Worm (Caenorhabditis elegans): Measurements from ENCODE around the gene srd-31.

srd-31 gene

ce11 chrV:7667940-7668339 is 33.4 kb upstream of the srd-31 start, which contains the start of gene C12D5.5:
TSS of gene C12D5.5 (plus strand) at chrV:7668240.
- no peak for TF ChIP-seq nhr-28 (tag; optimal IDR thresholded peaks at IDR 0.05)
- TF ChIP-seq nhr-76 (tag; optimal IDR thresholded peaks at IDR 0.05), result no peak
- no peak for TF ChIP-seq tbx-8 (GFP tag; optimal IDR thresholded peaks at IDR 0.05)
- no peak for TF ChIP-seq M03D4.4 (tag; optimal IDR thresholded peaks at IDR 0.05)
- TF ChIP-seq ceh-43 (GFP tag; optimal IDR thresholded peaks at IDR 0.05), result no peak
- TF ChIP-seq flh-1 (GFP tag; optimal IDR thresholded peaks at IDR 0.05), result no peak
- no peak for TF ChIP-seq elt-1 (tag; optimal IDR thresholded peaks at IDR 0.05; ENCODE audit: borderline replicate concordance, insufficient read depth)
- TF ChIP-seq blmp-1 (tag; optimal IDR thresholded peaks at IDR 0.05), result no peak
- no peak for TF ChIP-seq lin-32 (GFP tag; optimal IDR thresholded peaks at IDR 0.05)
- no peak for TF ChIP-seq mep-1 (tag; optimal IDR thresholded peaks at IDR 0.05)
- TF ChIP-seq nhr-2 (tag; optimal IDR thresholded peaks at IDR 0.05), result no peak
- TF ChIP-seq ztf-11 (tag; optimal IDR thresholded peaks at IDR 0.05), result no peak
- no peak for TF ChIP-seq ceh-39 (tag; optimal IDR thresholded peaks at IDR 0.05)
- TF ChIP-seq ham-2 (GFP tag; optimal IDR thresholded peaks at IDR 0.05), result no peak
- no peak for TF ChIP-seq sptf-1 (tag; optimal IDR thresholded peaks at IDR 0.05)
- TF ChIP-seq unc-62 (GFP tag; optimal IDR thresholded peaks at IDR 0.05), result no peak
- TF ChIP-seq elt-3 (tag; optimal IDR thresholded peaks at IDR 0.05), result no peak

- TF ChIP-seq nhr-2 (tag; optimal IDR thresholded peaks at IDR 0.05), result no peak
- TF ChIP-seq sptf-1 (tag; optimal IDR thresholded peaks at IDR 0.05), result no peak
- TF ChIP-seq ztf-11 (tag; optimal IDR thresholded peaks at IDR 0.05), result no peak
- TF ChIP-seq ces-1 (GFP tag; optimal IDR thresholded peaks at IDR 0.05), result no peak
- TF ChIP-seq tbx-8 (GFP tag; optimal IDR thresholded peaks at IDR 0.05), result no peak
- TF ChIP-seq hlh-1 (tag; optimal IDR thresholded peaks at IDR 0.05), result no peak
- no peak for TF ChIP-seq lin-32 (GFP tag; optimal IDR thresholded peaks at IDR 0.05)
- TF ChIP-seq mls-2 (tag; optimal IDR thresholded peaks at IDR 0.05), result no peak
- TF ChIP-seq nhr-76 (tag; optimal IDR thresholded peaks at IDR 0.05), result no peak
These were observed 19.0 kb upstream of the srd-31 start, which contains the start of gene srh-200 for ce11 chrV:7653567-7653966. TSS of gene srh-200 (minus strand) at chrV:7653667.

ce11 chrV:7651757-7652156 is 17.2 kb upstream of the srd-31 start, which contains the start of gene srh-234:
TSS of gene srh-234 (minus strand) at chrV:7651857.
- TF ChIP-seq ceh-83 (GFP tag; optimal IDR thresholded peaks at IDR 0.05) (no peak), ham-2 (GFP tag; optimal IDR thresholded peaks at IDR 0.05) (no peak), snpc-4 (tag; optimal IDR thresholded peaks at IDR 0.05) (no peak), nhr-2 (tag; optimal IDR thresholded peaks at IDR 0.05) (no peak), elt-1 (tag; optimal IDR thresholded peaks at IDR 0.05; ENCODE audit: borderline replicate concordance, insufficient read depth) (no peak), drap-1 (GFP tag; optimal IDR thresholded peaks at IDR 0.05) (no peak), unc-120 (tag; optimal IDR thresholded peaks at IDR 0.05; ENCODE audit: poor library complexity, severe bottlenecking) (no peak)

- TF ChIP-seq lin-32 (GFP tag; optimal IDR thresholded peaks at IDR 0.05), result no peak
- no peak for TF ChIP-seq drap-1 (GFP tag; optimal IDR thresholded peaks at IDR 0.05)
- no peak for TF ChIP-seq M03D4.4 (tag; optimal IDR thresholded peaks at IDR 0.05)
- TF ChIP-seq nhr-12 (tag; optimal IDR thresholded peaks at IDR 0.05), result no peak
These were observed 15.4 kb upstream of the srd-31 start for ce11 chrV:7649963-7650362.

DNA sequence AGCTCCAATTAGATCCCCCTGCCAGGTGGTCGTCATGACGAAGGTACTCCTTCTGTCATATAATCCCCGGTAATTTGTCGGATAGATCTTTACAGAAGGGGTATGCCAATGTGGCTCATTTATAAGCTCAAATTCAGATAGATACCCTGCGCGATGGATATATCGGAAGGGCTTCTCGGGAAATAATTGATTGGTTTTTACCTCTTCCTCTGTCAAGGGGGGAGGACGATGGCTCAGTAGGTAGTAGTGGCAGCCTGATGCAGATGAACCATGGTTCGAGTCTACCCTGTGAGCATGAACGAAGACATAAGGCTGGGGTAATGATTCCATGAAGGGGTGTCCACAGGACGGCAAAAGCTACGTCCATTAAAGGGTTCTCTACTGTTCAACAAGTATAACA is 12.6 kb upstream of the srd-31 start:
- TF ChIP-seq blmp-1 (tag; optimal IDR thresholded peaks at IDR 0.05) (no peak), ceh-39 (tag; optimal IDR thresholded peaks at IDR 0.05) (no peak), nhr-237 (tag; optimal IDR thresholded peaks at IDR 0.05) (no peak), mep-1 (tag; optimal IDR thresholded peaks at IDR 0.05) (no peak), nhr-76 (tag; optimal IDR thresholded peaks at IDR 0.05) (no peak), unc-120 (tag; optimal IDR thresholded peaks at IDR 0.05; ENCODE audit: poor library complexity, severe bottlenecking) (no peak), hlh-1 (tag; optimal IDR thresholded peaks at IDR 0.05) (no peak), lsy-2 (tag; optimal IDR thresholded peaks at IDR 0.05) (no peak), nhr-2 (tag; optimal IDR thresholded peaks at IDR 0.05) (no peak), M03D4.4 (tag; optimal IDR thresholded peaks at IDR 0.05) (no peak), cnd-1 (tag; optimal IDR thresholded peaks at IDR 0.05) (no peak)

DNA sequence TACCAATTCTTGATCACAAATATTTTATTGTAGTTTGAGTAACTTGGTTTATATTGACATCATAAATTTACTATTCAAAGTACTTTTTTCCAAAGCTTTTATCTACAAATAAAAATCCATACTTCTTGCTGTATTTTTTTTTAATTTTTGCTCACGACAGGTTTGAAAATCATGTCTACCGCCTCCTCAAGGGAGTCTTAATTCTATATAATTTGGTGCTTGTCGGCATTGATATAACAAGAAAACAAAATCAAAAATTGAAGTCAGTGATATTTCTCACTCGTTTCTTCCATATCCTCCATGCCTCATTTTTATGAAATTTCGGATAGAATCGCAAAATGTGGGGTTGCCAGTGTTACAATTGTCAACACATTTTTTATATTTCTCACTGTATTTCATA is 10.9 kb upstream of the srd-31 start, which contains the start of gene str-47:
TSS of gene str-47 (plus strand) at position 301 of the 400 bp plus-strand sequence.
- TF ChIP-seq nhr-12 (tag; optimal IDR thresholded peaks at IDR 0.05), result no peak
- no peak for TF ChIP-seq tbx-8 (GFP tag; optimal IDR thresholded peaks at IDR 0.05)
- TF ChIP-seq bed-3 (GFP tag; optimal IDR thresholded peaks at IDR 0.05), result no peak
- no peak for TF ChIP-seq mep-1 (tag; optimal IDR thresholded peaks at IDR 0.05)
- TF ChIP-seq ham-2 (GFP tag; optimal IDR thresholded peaks at IDR 0.05), result no peak
- no peak for TF ChIP-seq zip-8 (tag; optimal IDR thresholded peaks at IDR 0.05)
- TF ChIP-seq ces-1 (GFP tag; optimal IDR thresholded peaks at IDR 0.05), result no peak
- TF ChIP-seq sem-2 (GFP tag; optimal IDR thresholded peaks at IDR 0.05), result no peak

All from whole organism, mixed stage, embryonic.